Worm (Caenorhabditis elegans) whole organism, young adult: ENCODE data around the gene aat-8.

Experiments used
- K11D2.4 ChIP-seq: fragments of 200-800 bp; sonication (Bioruptor generic); IDR thresholded peaks from 2 replicates; pipeline ENCODE4 v1.3.6; 2022; ENCODE audit warnings: missing genetic modification reagents, missing genetic modification characterization, missing compliant biosample characterization
- Y56A3A.18 ChIP-seq: fragments of 200-800 bp; sonication (Bioruptor generic); IDR thresholded peaks from 2 replicates; pipeline ENCODE4 v1.3.6; 2022; ENCODE audit warnings: missing genetic modification reagents, missing genetic modification characterization, missing compliant biosample characterization
- Y79H2A.3 ChIP-seq: fragments of 200-800 bp; sonication (Bioruptor generic); conservative IDR thresholded peaks from 2 replicates; pipeline ENCODE4 v1.3.6; 2022; ENCODE audit warnings: missing genetic modification reagents, missing genetic modification characterization, missing compliant biosample characterization
- ama-1 ChIP-seq, 3 experiments: fragments of 150-350 bp in 1 of 3; sonication (generic microtip) in 2 of 3; optimal IDR thresholded peaks; 2 replicates each; lab custom pipeline; 2014 to 2018; ENCODE audit warnings: missing biosample characterization in 2 of 3, missing genetic modification characterization in 2 of 3, missing genetic modification reagents in 2 of 3
- hmg-20 ChIP-seq: fragments of 200-800 bp; sonication (Bioruptor generic); IDR thresholded peaks from 2 replicates; pipeline ENCODE4 v1.3.6; 2022; ENCODE audit warnings: missing genetic modification reagents, missing genetic modification characterization, missing compliant biosample characterization
- hrde-1 ChIP-seq: sonication (generic microtip); optimal IDR thresholded peaks from 2 replicates; lab custom pipeline; 2016; ENCODE audit warnings: missing genetic modification characterization, mild to moderate bottlenecking, missing compliant biosample characterization, moderate library complexity, missing genotype, missing genetic modification reagents, borderline replicate concordance
- lin-26 ChIP-seq: fragments of 200-800 bp; sonication (Bioruptor generic); IDR thresholded peaks from 2 replicates; pipeline ENCODE4 v1.3.6; 2022; ENCODE audit warnings: missing genetic modification reagents, missing genetic modification characterization, missing compliant biosample characterization
- lir-1 ChIP-seq: fragments of 200-800 bp; sonication (Bioruptor generic); conservative IDR thresholded peaks from 2 replicates; pipeline ENCODE4 v1.3.6; 2022; ENCODE audit warnings: missing genetic modification reagents, missing genetic modification characterization, missing compliant biosample characterization
- nfya-1 ChIP-seq: sonication (generic microtip); optimal IDR thresholded peaks from 2 replicates; lab custom pipeline; 2017; ENCODE audit warnings: antibody characterized with exemption, missing compliant biosample characterization, missing genetic modification characterization, borderline replicate concordance; ENCODE audit not compliant: insufficient read depth
- sea-2 ChIP-seq: fragments of 200-800 bp; sonication (Bioruptor generic); IDR thresholded peaks from 2 replicates; pipeline ENCODE4 v1.3.6; 2022; ENCODE audit warnings: missing genetic modification characterization, missing compliant biosample characterization
- tbp1 ChIP-seq: fragments of 200-800 bp; sonication (Bioruptor generic); optimal IDR thresholded peaks from 2 replicates; lab custom pipeline; 2018; ENCODE audit warnings: mild to moderate bottlenecking, missing genetic modification characterization, missing compliant biosample characterization
- unc-62 ChIP-seq: fragments of 150-350 bp; optimal IDR thresholded peaks from 2 replicates; lab custom pipeline; 2014; ENCODE audit warnings: missing biosample characterization, missing genetic modification reagents, missing genetic modification characterization

- TF ChIP-seq tbp1 (GFP tag; lab: Kevin White, UChicago) (no peak), lir-1 (GFP tag; lab: Robert Waterston, UW) (no peak), lin-26 (GFP tag; lab: Robert Waterston, UW) (no peak), K11D2.4 (GFP tag; lab: Robert Waterston, UW) (no peak), hmg-20 (GFP tag; lab: Robert Waterston, UW) (no peak), Y79H2A.3 (no peak), sea-2 (no peak), nfya-1 (tag; lab: Kevin White, UChicago) (no peak), unc-62 (GFP tag; lab: Kevin White, UChicago) (no peak), Y56A3A.18 (GFP tag; lab: Robert Waterston, UW) (no peak), ama-1 (optimal IDR thresholded peaks at IDR 0.05; lab: Kevin White, UChicago) (no peak), ama-1 (GFP tag; optimal IDR thresholded peaks at IDR 0.05; lab: Kevin White, UChicago) (no peak), hrde-1 (tag; lab: Kevin White, UChicago) (no peak)
These were observed 29.8 kb downstream of the aat-8 start, which contains the start of gene cal-3 for ce11 chrIV:3835065-3835464.
